Fruit fly (Drosophila melanogaster) whole organism, adult: ENCODE data around the gene Spn28Da.

Source experiments
- Clk ChIP-seq: fragments of 200-800 bp; sonication (Bioruptor generic); optimal IDR thresholded peaks from 2 replicates; lab custom pipeline; 2017; ENCODE audit warnings: missing biosample characterization, missing genetic modification characterization
- kay ChIP-seq: fragments of 200-800 bp; sonication (Bioruptor generic); peaks from one replicate; lab custom pipeline; 2016; ENCODE audit warnings: missing biosample characterization, missing genetic modification characterization, borderline replicate concordance

DNA sequence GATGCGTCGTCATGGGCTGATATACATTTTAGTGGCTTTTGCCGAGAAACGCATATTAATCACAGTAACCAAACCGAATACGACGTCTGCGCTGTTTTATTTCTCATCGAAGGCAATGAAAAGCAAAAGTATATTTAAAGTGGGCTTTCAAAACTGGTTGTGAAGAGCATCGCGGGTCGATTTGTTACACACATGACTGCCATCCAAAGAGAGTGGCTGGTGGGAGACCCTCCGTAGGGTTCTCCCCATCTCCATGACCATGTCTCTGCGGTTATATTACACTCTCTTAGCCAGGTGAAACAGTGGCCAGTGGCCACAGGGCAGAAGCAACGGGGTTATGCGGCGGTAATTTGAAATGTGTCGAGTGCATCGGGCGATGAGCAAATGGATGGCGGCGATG lies 8.5 kb downstream of the Spn28Da start:
- TF ChIP-seq Clk (GFP tag; lab: Kevin White, UChicago) (no peak), kay (GFP tag; lab: Kevin White, UChicago) (no peak)
